Worm (Caenorhabditis elegans): ENCODE results near the gene sdz-18.

DNA sequence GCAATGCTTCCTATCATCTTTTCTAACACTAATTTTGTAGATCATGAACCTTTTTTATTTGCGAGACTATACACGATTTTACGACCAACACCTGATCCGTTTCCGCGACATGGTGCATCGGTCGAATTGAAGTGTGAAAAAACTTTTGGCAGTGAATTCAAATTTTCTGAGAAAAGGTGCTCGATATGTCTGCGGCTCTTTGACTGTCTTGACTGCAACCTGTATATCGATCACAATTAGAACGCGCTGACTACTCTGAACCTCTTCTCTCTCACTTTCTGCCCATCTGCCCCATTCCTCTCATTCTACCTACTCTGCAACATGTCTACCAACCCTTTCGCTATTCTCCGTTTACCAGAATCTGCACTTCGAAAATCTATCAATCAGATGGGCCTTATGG, 24.1 kb downstream of the sdz-18 start, which contains the start of gene fbxb-26:
- TF ChIP-seq elt-2 (tag; optimal IDR thresholded peaks at IDR 0.05) (no peak), nhr-237 (tag; optimal IDR thresholded peaks at IDR 0.05) (no peak), skn-1 (tag; optimal IDR thresholded peaks at IDR 0.05) (no peak), lin-15B (tag; optimal IDR thresholded peaks at IDR 0.05) (no peak), eor-1 (tag; optimal IDR thresholded peaks at IDR 0.05) (no peak), R02D3.7 (tag; optimal IDR thresholded peaks at IDR 0.05) (no peak), nhr-11 (tag; optimal IDR thresholded peaks at IDR 0.05) (no peak), nhr-12 (tag; optimal IDR thresholded peaks at IDR 0.05) (no peak), snpc-4 (tag; optimal IDR thresholded peaks at IDR 0.05) (no peak), tbx-2 (tag; optimal IDR thresholded peaks at IDR 0.05) (no peak), fkh-2 (tag; optimal IDR thresholded peaks at IDR 0.05) (no peak), ama-1 (optimal IDR thresholded peaks at IDR 0.05) (no peak), aly-2 (tag; optimal IDR thresholded peaks at IDR 0.05) (no peak), unc-62 (GFP tag; optimal IDR thresholded peaks at IDR 0.05) (no peak)
